Worm (Caenorhabditis elegans): ENCODE results near the gene Y6D1A.1.

Y6D1A.1 gene

ce11 chrII:11838353-11838752 lies 14.9 kb upstream of the Y6D1A.1 start:
- TF ChIP-seq C34F6.9 (tag; optimal IDR thresholded peaks at IDR 0.05) (no peak), egl-27 (tag; optimal IDR thresholded peaks at IDR 0.05) (peak; percentile 24), zag-1 (tag; optimal IDR thresholded peaks at IDR 0.05) (no peak), F13H6.1 (tag; optimal IDR thresholded peaks at IDR 0.05) (no peak), sem-4 (tag; optimal IDR thresholded peaks at IDR 0.05) (no peak), ztf-11 (tag; optimal IDR thresholded peaks at IDR 0.05) (no peak), lsy-2 (tag; optimal IDR thresholded peaks at IDR 0.05) (no peak), crh-2 (tag; optimal IDR thresholded peaks at IDR 0.05) (no peak), gmeb-1 (tag; optimal IDR thresholded peaks at IDR 0.05) (no peak), unc-39 (tag; optimal IDR thresholded peaks at IDR 0.05) (no peak), ama-1 (optimal IDR thresholded peaks at IDR 0.05) (no peak), mab-5 (tag; optimal IDR thresholded peaks at IDR 0.05) (no peak), blmp-1 (tag; optimal IDR thresholded peaks at IDR 0.05; ENCODE audit: insufficient read depth) (peak; percentile 5), fos-1 (tag; optimal IDR thresholded peaks at IDR 0.05) (no peak), ceh-82 (tag; optimal IDR thresholded peaks at IDR 0.05) (no peak), elt-3 (tag; optimal IDR thresholded peaks at IDR 0.05) (no peak), unc-62 (GFP tag; optimal IDR thresholded peaks at IDR 0.05) (no peak), nhr-11 (tag; optimal IDR thresholded peaks at IDR 0.05) (no peak), alr-1 (tag; optimal IDR thresholded peaks at IDR 0.05) (no peak), snpc-4 (tag; optimal IDR thresholded peaks at IDR 0.05) (no peak), lin-39 (tag; optimal IDR thresholded peaks at IDR 0.05) (no peak), sma-9 (GFP tag; optimal IDR thresholded peaks at IDR 0.05) (peak; percentile 95), sma-9 (tag; optimal IDR thresholded peaks at IDR 0.05) (no peak), ztf-1 (GFP tag; conservative IDR thresholded peaks at IDR 0.05) (no peak), elt-1 (tag; optimal IDR thresholded peaks at IDR 0.05) (no peak), mbf-1 (tag; optimal IDR thresholded peaks at IDR 0.05) (no peak), nhr-25 (tag; optimal IDR thresholded peaks at IDR 0.05) (peak; percentile 77), mdl-1 (tag; optimal IDR thresholded peaks at IDR 0.05) (peak in 1 of 2 experiments; percentile 16), ztf-4 (tag; optimal IDR thresholded peaks at IDR 0.05) (no peak), nhr-21 (tag; optimal IDR thresholded peaks at IDR 0.05) (peak; percentile 79), sma-3 (GFP tag; optimal IDR thresholded peaks at IDR 0.05) (peak; percentile 66), ceh-16 (tag; optimal IDR thresholded peaks at IDR 0.05) (no peak), peb-1 (tag; optimal IDR thresholded peaks at IDR 0.05) (no peak), dmd-4 (tag; optimal IDR thresholded peaks at IDR 0.05) (no peak), ZK546.5 (tag; optimal IDR thresholded peaks at IDR 0.05) (no peak), nhr-6 (tag; optimal IDR thresholded peaks at IDR 0.05) (no peak), Y55F3AM.14 (GFP tag; optimal IDR thresholded peaks at IDR 0.05) (no peak), nhr-77 (tag; optimal IDR thresholded peaks at IDR 0.05) (no peak), R02D3.7 (tag; optimal IDR thresholded peaks at IDR 0.05) (no peak), skn-1 (tag; optimal IDR thresholded peaks at IDR 0.05) (no peak), nhr-10 (tag; optimal IDR thresholded peaks at IDR 0.05) (no peak), aly-2 (tag; optimal IDR thresholded peaks at IDR 0.05) (no peak), nhr-129 (tag; optimal IDR thresholded peaks at IDR 0.05) (no peak), nhr-237 (tag; optimal IDR thresholded peaks at IDR 0.05) (no peak), lin-11 (tag; optimal IDR thresholded peaks at IDR 0.05) (no peak)

ce11 chrII:11836554-11837218 lies 13.3 kb upstream of the Y6D1A.1 start:
- TF ChIP-seq sma-9 (GFP tag; optimal IDR thresholded peaks at IDR 0.05) (peak; percentile 94), sma-9 (tag; optimal IDR thresholded peaks at IDR 0.05) (peak; percentile 35), nhr-25 (tag; optimal IDR thresholded peaks at IDR 0.05) (peak; percentile 20), egl-27 (tag; optimal IDR thresholded peaks at IDR 0.05) (peak; percentile 46), zag-1 (tag; optimal IDR thresholded peaks at IDR 0.05) (no peak), fos-1 (tag; optimal IDR thresholded peaks at IDR 0.05) (peak; percentile 15), nhr-129 (tag; optimal IDR thresholded peaks at IDR 0.05) (peak; percentile 14), elt-1 (tag; optimal IDR thresholded peaks at IDR 0.05) (no peak), dmd-4 (tag; optimal IDR thresholded peaks at IDR 0.05) (no peak), nhr-21 (tag; optimal IDR thresholded peaks at IDR 0.05) (peak; percentile 78), ztf-4 (tag; optimal IDR thresholded peaks at IDR 0.05) (no peak), mdl-1 (tag; optimal IDR thresholded peaks at IDR 0.05) (peak; percentile 63 to 80), sma-3 (GFP tag; optimal IDR thresholded peaks at IDR 0.05) (peak; percentile 46), nhr-23 (tag; optimal IDR thresholded peaks at IDR 0.05) (no peak), F13H6.1 (tag; optimal IDR thresholded peaks at IDR 0.05) (peak; percentile 18), ama-1 (optimal IDR thresholded peaks at IDR 0.05) (no peak), mbf-1 (tag; optimal IDR thresholded peaks at IDR 0.05) (no peak), crh-2 (tag; optimal IDR thresholded peaks at IDR 0.05) (peak; percentile 14), peb-1 (tag; optimal IDR thresholded peaks at IDR 0.05) (no peak), aly-2 (tag; optimal IDR thresholded peaks at IDR 0.05) (no peak), nhr-11 (tag; optimal IDR thresholded peaks at IDR 0.05) (no peak), lsy-2 (tag; optimal IDR thresholded peaks at IDR 0.05) (peak in 1 of 2 experiments; percentile 17), ztf-1 (GFP tag; conservative IDR thresholded peaks at IDR 0.05) (no peak), unc-39 (tag; optimal IDR thresholded peaks at IDR 0.05) (no peak), lin-39 (tag; optimal IDR thresholded peaks at IDR 0.05) (no peak)
